Fruit fly (Drosophila melanogaster) whole organism, adult: ENCODE results near the gene Snoo.

Source experiments
- CG7101 ChIP-seq: fragments of 200-800 bp; sonication (Bioruptor generic); optimal IDR thresholded peaks from 2 replicates; lab custom pipeline; 2018; ENCODE audit warnings: missing biosample characterization, mild to moderate bottlenecking, missing genetic modification characterization, moderate library complexity
- Crg-1 ChIP-seq: fragments of 200-800 bp; sonication (Bioruptor generic); optimal IDR thresholded peaks from 2 replicates; lab custom pipeline; 2016; ENCODE audit warnings: missing biosample characterization, missing genetic modification characterization
- bab1 ChIP-seq: fragments of 200-800 bp; sonication (Bioruptor generic); optimal IDR thresholded peaks from 3 replicates; lab custom pipeline; 2019; ENCODE audit warnings: missing biosample characterization, mild to moderate bottlenecking, missing genetic modification characterization, moderate library complexity
- kay ChIP-seq: fragments of 200-800 bp; sonication (Bioruptor generic); peaks from one replicate; lab custom pipeline; 2016; ENCODE audit warnings: missing biosample characterization, missing genetic modification characterization, borderline replicate concordance
- ovo ChIP-seq: fragments of 200-800 bp; sonication (Bioruptor generic); optimal IDR thresholded peaks from 2 replicates; lab custom pipeline; 2016; ENCODE audit warnings: missing biosample characterization, missing genetic modification characterization
- pad ChIP-seq: fragments of 200-800 bp; sonication (Bioruptor generic); optimal IDR thresholded peaks from 3 replicates; lab custom pipeline; 2017; ENCODE audit warnings: missing biosample characterization, missing genetic modification characterization, mild to moderate bottlenecking, moderate library complexity, missing genetic modification reagents
- toe ChIP-seq: fragments of 200-800 bp; sonication (Bioruptor generic); optimal IDR thresholded peaks from 2 replicates; lab custom pipeline; 2016; ENCODE audit warnings: missing biosample characterization, missing genetic modification characterization

DNA sequence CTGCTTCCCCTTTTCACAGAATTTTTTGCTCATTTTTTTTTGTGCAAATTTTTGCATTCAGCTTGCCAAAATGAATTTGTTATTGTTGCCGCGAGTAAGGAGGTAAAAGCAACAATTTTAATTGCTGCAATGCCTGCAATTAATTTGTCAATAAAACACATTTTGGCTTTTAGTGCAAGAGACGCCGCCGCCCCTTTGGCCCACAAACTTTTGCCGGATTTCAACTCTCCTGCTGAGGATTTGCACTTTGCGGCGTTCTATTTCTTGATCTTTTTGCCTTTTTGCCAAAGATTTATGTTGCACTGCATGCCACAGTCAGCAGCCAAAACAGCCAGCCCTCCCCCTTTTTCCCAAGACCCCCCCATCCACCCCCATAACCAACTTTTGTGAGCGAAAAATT lies 41.1 kb downstream of the Snoo start:
- no peak for TF ChIP-seq toe (GFP tag; lab: Kevin White, UChicago)
- TF ChIP-seq bab1 (GFP tag; lab: Kevin White, UChicago) = no peak
- no peak for TF ChIP-seq ovo (GFP tag; lab: Kevin White, UChicago)
- peak; percentile 56 for TF ChIP-seq pad (GFP tag; lab: Kevin White, UChicago)
- TF ChIP-seq CG7101 = peak; percentile 8
- no peak for TF ChIP-seq kay
- no peak for TF ChIP-seq Crg-1
